Worm (Caenorhabditis elegans): ENCODE measurements around the gene F41C3.8.

DNA sequence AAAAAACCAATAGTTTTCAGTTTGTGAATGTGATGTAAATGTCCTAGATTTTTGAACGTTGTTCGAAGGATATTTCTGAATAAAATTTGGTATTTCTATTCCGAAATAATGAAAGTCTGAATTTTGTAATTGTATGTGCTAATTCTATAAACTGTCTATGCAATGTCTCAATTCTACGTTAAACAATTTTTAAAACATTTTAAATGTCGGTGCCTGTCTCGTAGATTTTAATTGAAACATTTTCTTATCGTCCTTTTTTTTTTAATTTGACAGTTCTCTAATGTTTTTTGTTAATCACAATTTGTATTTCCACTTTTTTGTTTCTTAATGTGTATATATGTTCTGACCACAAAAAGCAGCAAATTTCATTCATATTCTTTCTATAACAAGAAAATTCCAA lies 13.9 kb downstream of the F41C3.8 start, which contains the start of gene F41C3.7:
- TF ChIP-seq sox-4 (tag; optimal IDR thresholded peaks at IDR 0.05) (no peak), C38D4.7 (GFP tag; optimal IDR thresholded peaks at IDR 0.05) (no peak), dve-1 (tag; optimal IDR thresholded peaks at IDR 0.05) (no peak)

Measured in whole organism, late embryonic.